Fruit fly (Drosophila melanogaster) whole organism, embryonic: ENCODE measurements around the gene CG42399.

Source experiments
- Antp ChIP-seq: fragments of 200-800 bp; sonication (Bioruptor generic); optimal IDR thresholded peaks from 3 replicates; lab custom pipeline; 2016; ENCODE audit warnings: missing biosample characterization, missing genetic modification characterization
- BEAF-32 ChIP-seq: fragments of 200-800 bp; sonication (Bioruptor generic); optimal IDR thresholded peaks from 3 replicates; lab custom pipeline; 2017; ENCODE audit warnings: missing biosample characterization, missing genetic modification characterization, mild to moderate bottlenecking, moderate library complexity, missing genetic modification reagents
- Bgb ChIP-seq: fragments of 200-800 bp; sonication (Bioruptor generic); IDR thresholded peaks from 2 replicates; pipeline ENCODE4 v1.3.6; 2022; ENCODE audit warnings: missing biosample characterization, missing genetic modification characterization; ENCODE audit not compliant: partially characterized antibody
- CG10654 ChIP-seq: fragments of 200-800 bp; sonication (Bioruptor generic); optimal IDR thresholded peaks from 2 replicates; lab custom pipeline; 2016; ENCODE audit warnings: missing biosample characterization, missing genetic modification characterization
- CG13624 ChIP-seq: fragments of 200-800 bp; sonication (Bioruptor generic); optimal IDR thresholded peaks from 2 replicates; lab custom pipeline; 2016; ENCODE audit warnings: missing biosample characterization, missing genetic modification characterization
- CG14050 ChIP-seq: fragments of 200-800 bp; sonication (Bioruptor generic); IDR thresholded peaks from 3 replicates; pipeline ENCODE4 v1.3.6; 2022; ENCODE audit warnings: missing biosample characterization, missing genetic modification characterization
- CG14710 ChIP-seq: fragments of 200-800 bp; sonication (Bioruptor generic); optimal IDR thresholded peaks from 3 replicates; lab custom pipeline; 2019; ENCODE audit warnings: missing biosample characterization, mild to moderate bottlenecking, missing genetic modification characterization, moderate library complexity
- CG1529 ChIP-seq: fragments of 200-800 bp; sonication (Bioruptor generic); optimal IDR thresholded peaks from 3 replicates; lab custom pipeline; 2018; ENCODE audit warnings: missing biosample characterization, missing genetic modification characterization
- CG17328 ChIP-seq: fragments of 200-800 bp; sonication (Bioruptor generic); IDR thresholded peaks from 2 replicates; pipeline ENCODE4 v1.3.6; 2022; ENCODE audit warnings: missing biosample characterization, missing genetic modification characterization
- CG2120 ChIP-seq: fragments of 200-800 bp; sonication (Bioruptor generic); optimal IDR thresholded peaks from 3 replicates; lab custom pipeline; 2016; ENCODE audit warnings: missing biosample characterization, missing genetic modification characterization
- CG2202 ChIP-seq: fragments of 200-800 bp; sonication (Bioruptor generic); optimal IDR thresholded peaks from 2 replicates; lab custom pipeline; 2018; ENCODE audit warnings: missing biosample characterization, mild to moderate bottlenecking, missing genetic modification characterization
- CG32767 ChIP-seq: fragments of 200-800 bp; sonication (Bioruptor generic); IDR thresholded peaks from 2 replicates; pipeline ENCODE4 v1.3.6; 2022; ENCODE audit warnings: missing biosample characterization, missing genetic modification characterization
- CG4360 ChIP-seq: fragments of 200-800 bp; sonication (Bioruptor generic); IDR thresholded peaks from 2 replicates; pipeline ENCODE4 v1.3.6; 2022; ENCODE audit warnings: missing biosample characterization, missing genetic modification characterization
- CG6175 ChIP-seq: fragments of 200-800 bp; sonication (Bioruptor generic); IDR thresholded peaks from 3 replicates; pipeline ENCODE4 v1.3.6; 2022; ENCODE audit warnings: missing biosample characterization, missing genetic modification characterization
- CG6791 ChIP-seq: fragments of 200-800 bp; sonication (Bioruptor generic); IDR thresholded peaks from 3 replicates; pipeline ENCODE4 v1.3.6; 2022; ENCODE audit warnings: missing biosample characterization, missing genetic modification characterization; ENCODE audit not compliant: partially characterized antibody
- CG7271 ChIP-seq: fragments of 200-800 bp; sonication (Bioruptor generic); optimal IDR thresholded peaks from 2 replicates; lab custom pipeline; 2018; ENCODE audit warnings: missing biosample characterization, mild to moderate bottlenecking, missing genetic modification characterization, moderate library complexity
- CG7357 ChIP-seq: fragments of 200-800 bp; sonication (Bioruptor generic); IDR thresholded peaks from 3 replicates; pipeline ENCODE4 v1.3.6; 2022; ENCODE audit warnings: missing biosample characterization, missing genetic modification characterization
- CG8478 ChIP-seq: fragments of >200 bp; optimal IDR thresholded peaks from 2 replicates; lab custom pipeline; 2018
- CG9215 ChIP-seq: fragments of 200-800 bp; sonication (Bioruptor generic); IDR thresholded peaks from 2 replicates; pipeline ENCODE4 v1.3.6; 2022; ENCODE audit warnings: missing biosample characterization, missing genetic modification characterization
- CG9932 ChIP-seq: fragments of 200-800 bp; sonication (Bioruptor generic); IDR thresholded peaks from 2 replicates; pipeline ENCODE4 v1.3.6; 2022; ENCODE audit warnings: missing biosample characterization, missing genetic modification characterization
- Dref ChIP-seq: fragments of 200-800 bp; sonication (Bioruptor generic); IDR thresholded peaks from 2 replicates; pipeline ENCODE4 v1.3.6; 2022; ENCODE audit warnings: missing biosample characterization, missing genetic modification characterization
- E2f1 ChIP-seq: fragments of 200-800 bp; sonication (Bioruptor generic); IDR thresholded peaks from 2 replicates; pipeline ENCODE4 v1.3.6; 2022; ENCODE audit warnings: missing biosample characterization, missing genetic modification characterization
- Hey ChIP-seq: fragments of 200-800 bp; sonication (Bioruptor generic); optimal IDR thresholded peaks from 3 replicates; lab custom pipeline; 2018; ENCODE audit warnings: missing biosample characterization, mild to moderate bottlenecking, missing genetic modification characterization
- HmgD ChIP-seq: fragments of 200-800 bp; sonication (Bioruptor generic); optimal IDR thresholded peaks from 3 replicates; lab custom pipeline; 2016; ENCODE audit warnings: missing biosample characterization, missing genetic modification characterization
- Hr3 ChIP-seq: fragments of 200-800 bp; sonication (Bioruptor generic); optimal IDR thresholded peaks from 3 replicates; lab custom pipeline; 2016; ENCODE audit warnings: missing biosample characterization, missing genetic modification characterization
- Lhr ChIP-seq: fragments of 200-800 bp; sonication (Bioruptor generic); optimal IDR thresholded peaks from 3 replicates; lab custom pipeline; 2017; ENCODE audit warnings: mild to moderate bottlenecking, missing biosample characterization, missing genetic modification reagents, missing genetic modification characterization
- Pdp1 ChIP-seq, 2 experiments: fragments of 200-800 bp; sonication (Bioruptor generic); optimal IDR thresholded peaks; 3 replicates each; lab custom pipeline; 2016; ENCODE audit warnings: missing biosample characterization in 2 of 2, missing genetic modification characterization in 2 of 2, mild to moderate bottlenecking in 1 of 2, moderate library complexity in 1 of 2
- Vsx1 ChIP-seq: fragments of 200-800 bp; sonication (Bioruptor generic); optimal IDR thresholded peaks from 2 replicates; lab custom pipeline; 2017; ENCODE audit warnings: missing biosample characterization, mild to moderate bottlenecking, missing genetic modification characterization, missing genetic modification reagents
- abd-A ChIP-seq: fragments of 200-800 bp; sonication (Bioruptor generic); optimal IDR thresholded peaks from 3 replicates; lab custom pipeline; 2019; ENCODE audit warnings: missing biosample characterization, mild to moderate bottlenecking, missing genetic modification characterization, moderate library complexity
- ac ChIP-seq: fragments of 200-800 bp; sonication (Bioruptor generic); optimal IDR thresholded peaks from 3 replicates; lab custom pipeline; 2017; ENCODE audit warnings: missing biosample characterization, mild to moderate bottlenecking, missing genetic modification characterization
- al ChIP-seq: fragments of 200-800 bp; sonication (Bioruptor generic); IDR thresholded peaks from 2 replicates; pipeline ENCODE4 v1.3.6; 2022; ENCODE audit warnings: missing biosample characterization, missing genetic modification characterization
- br ChIP-seq: fragments of >200 bp; optimal IDR thresholded peaks from 2 replicates; lab custom pipeline; 2017
- crc ChIP-seq: fragments of 200-800 bp; sonication (Bioruptor generic); optimal IDR thresholded peaks from 2 replicates; lab custom pipeline; 2016; ENCODE audit warnings: missing biosample characterization, missing genetic modification characterization
- crp ChIP-seq, 2 experiments: fragments of 200-800 bp; sonication (Bioruptor generic); optimal IDR thresholded peaks; 2 replicates in 1 of 2; 3 replicates in 1 of 2; lab custom pipeline; 2017; ENCODE audit warnings: missing biosample characterization in 2 of 2, missing genetic modification characterization in 2 of 2, mild to moderate bottlenecking in 1 of 2, moderate library complexity in 1 of 2
- dimm ChIP-seq: fragments of 200-800 bp; sonication (Bioruptor generic); IDR thresholded peaks from 2 replicates; pipeline ENCODE4 v1.3.6; 2022; ENCODE audit warnings: missing biosample characterization, missing genetic modification characterization
- ewg ChIP-seq: fragments of 200-800 bp; sonication (Bioruptor generic); optimal IDR thresholded peaks from 3 replicates; lab custom pipeline; 2017; ENCODE audit warnings: mild to moderate bottlenecking, missing biosample characterization, missing genetic modification reagents, missing genetic modification characterization
- grn ChIP-seq: fragments of 200-800 bp; sonication (Bioruptor generic); optimal IDR thresholded peaks from 3 replicates; lab custom pipeline; 2017; ENCODE audit warnings: missing biosample characterization, missing genetic modification characterization
- ham ChIP-seq: fragments of 200-800 bp; sonication (Bioruptor generic); IDR thresholded peaks from 2 replicates; pipeline ENCODE4 v1.3.6; 2022; ENCODE audit warnings: missing biosample characterization, missing genetic modification characterization
- her ChIP-seq: fragments of 200-800 bp; sonication (Bioruptor generic); optimal IDR thresholded peaks from 2 replicates; lab custom pipeline; 2016; ENCODE audit warnings: missing biosample characterization, missing genetic modification characterization
- lilli ChIP-seq: fragments of 200-800 bp; sonication (Bioruptor generic); optimal IDR thresholded peaks from 3 replicates; lab custom pipeline; 2016; ENCODE audit warnings: missing biosample characterization, missing genetic modification characterization
- nerfin-1 ChIP-seq: fragments of 200-800 bp; sonication (Bioruptor generic); optimal IDR thresholded peaks from 3 replicates; lab custom pipeline; 2019; ENCODE audit warnings: missing biosample characterization, mild to moderate bottlenecking, missing genetic modification characterization, moderate library complexity
- oc ChIP-seq: fragments of 200-800 bp; sonication (Bioruptor generic); optimal IDR thresholded peaks from 2 replicates; lab custom pipeline; 2018; ENCODE audit warnings: missing biosample characterization, mild to moderate bottlenecking, missing genetic modification characterization, moderate library complexity
- pita ChIP-seq: fragments of 200-800 bp; sonication (Bioruptor generic); optimal IDR thresholded peaks from 2 replicates; lab custom pipeline; 2017; ENCODE audit warnings: missing biosample characterization, mild to moderate bottlenecking, missing genetic modification characterization
- sd ChIP-seq: fragments of 200-800 bp; sonication (Bioruptor generic); optimal IDR thresholded peaks from 3 replicates; lab custom pipeline; 2018; ENCODE audit warnings: missing biosample characterization, mild to moderate bottlenecking, missing genetic modification characterization, moderate library complexity
- so ChIP-seq: fragments of 200-800 bp; sonication (Bioruptor generic); IDR thresholded peaks from 3 replicates; pipeline ENCODE4 v1.3.6; 2022; ENCODE audit warnings: missing biosample characterization, missing genetic modification characterization
- ttk ChIP-seq: fragments of 200-800 bp; sonication (Bioruptor generic); IDR thresholded peaks from 2 replicates; pipeline ENCODE4 v2.1.2; 2022; ENCODE audit warnings: missing biosample characterization, missing genetic modification characterization
- vnd ChIP-seq: fragments of 200-800 bp; sonication (Bioruptor generic); IDR thresholded peaks from 3 replicates; pipeline ENCODE4 v1.3.6; 2022; ENCODE audit warnings: missing biosample characterization, missing genetic modification characterization; ENCODE audit not compliant: partially characterized antibody
- wek ChIP-seq: fragments of 200-800 bp; sonication (Bioruptor generic); optimal IDR thresholded peaks from 3 replicates; lab custom pipeline; 2018; ENCODE audit warnings: missing biosample characterization, mild to moderate bottlenecking, missing genetic modification characterization, moderate library complexity
- zen ChIP-seq: fragments of 200-800 bp; sonication (Bioruptor generic); optimal IDR thresholded peaks from 3 replicates; lab custom pipeline; 2018; ENCODE audit warnings: missing biosample characterization, mild to moderate bottlenecking, missing genetic modification characterization, moderate library complexity

CG42399 gene

DNA sequence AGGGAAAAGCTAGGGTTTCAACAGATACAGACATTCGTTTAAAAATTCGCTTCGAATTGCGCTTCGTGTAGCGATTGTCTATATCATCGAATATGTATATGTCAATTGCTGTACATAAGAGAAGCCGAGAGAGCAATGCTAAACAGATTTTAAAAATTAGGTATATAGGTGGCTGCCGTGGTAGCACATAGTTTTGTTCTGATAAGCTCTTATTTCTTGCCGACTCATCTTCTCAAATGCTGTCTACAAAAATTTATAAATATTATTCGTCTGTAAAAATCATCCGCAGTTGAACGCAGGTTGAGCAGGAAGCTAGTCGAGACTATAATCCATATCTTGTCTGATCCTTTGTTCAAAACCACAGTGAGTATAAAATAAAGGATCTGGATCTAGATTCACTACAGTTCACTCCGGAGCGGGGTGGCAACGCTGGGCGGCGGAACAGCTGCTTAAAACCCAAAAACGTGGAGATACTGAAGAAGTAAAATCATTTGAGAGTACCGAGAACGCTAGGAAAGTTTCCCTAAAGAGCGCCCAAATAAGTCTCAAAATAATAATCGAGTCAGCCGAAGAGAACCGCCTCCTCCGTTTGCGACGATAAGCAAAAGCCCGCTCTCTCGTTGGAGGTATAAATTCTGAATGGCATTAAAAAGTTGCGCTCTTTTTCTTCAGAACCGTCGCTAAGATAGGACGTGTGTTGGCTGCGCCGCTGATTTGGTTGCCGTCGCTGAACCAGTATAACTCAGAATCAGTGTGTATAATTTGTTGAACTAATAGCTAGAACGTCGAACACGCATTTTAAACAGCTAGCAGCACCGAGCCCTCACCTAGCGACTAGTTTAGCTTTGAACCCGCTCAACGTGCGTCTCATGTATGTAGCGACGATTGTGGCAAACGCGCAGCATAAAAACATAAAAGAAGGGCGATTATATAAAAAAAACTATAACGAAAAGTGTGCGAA lies 45.3 kb downstream of the CG42399 start (continued):
- TF ChIP-seq vnd (GFP tag; lab: Robert Waterston, UW): no peak
- TF ChIP-seq CG7271 (tag; lab: Kevin White, UChicago): no peak
- no peak for TF ChIP-seq grn (GFP tag; lab: Kevin White, UChicago)
- TF ChIP-seq Dref: no peak
- peak; percentile 69 for TF ChIP-seq CG1529 (GFP tag; lab: Kevin White, UChicago)
- peak; percentile 27 for TF ChIP-seq pita (GFP tag; lab: Kevin White, UChicago)
- TF ChIP-seq CG32767: no peak
- peak; percentile 31 for TF ChIP-seq Vsx1 (GFP tag; lab: Kevin White, UChicago)
- TF ChIP-seq Hr3: no peak
- no peak for TF ChIP-seq CG4360
- peak; percentile 85 for TF ChIP-seq abd-A (tag; lab: Kevin White, UChicago)
- no peak for TF ChIP-seq ac (GFP tag; lab: Kevin White, UChicago)
- TF ChIP-seq CG6791: no peak
- no peak for TF ChIP-seq CG2120 (GFP tag; lab: Kevin White, UChicago)
- peak; percentile 33 for TF ChIP-seq CG13624 (GFP tag; lab: Kevin White, UChicago)
- 0 out of 2 replicates have a peak, but pooled peaks have one; percentile 29 for TF ChIP-seq CG9932 (GFP tag; lab: Robert Waterston, UW)
- TF ChIP-seq crc: no peak
- TF ChIP-seq wek (GFP tag; lab: Kevin White, UChicago): no peak
- TF ChIP-seq Pdp1 (GFP tag; optimal IDR thresholded peaks at IDR 0.05; lab: Kevin White, UChicago): peak in 1 of 2 experiments; percentile 69
- peak; percentile 53; the same call in 1 of the 2 replicates for TF ChIP-seq Bgb (GFP tag; lab: Robert Waterston, UW)
- no peak for TF ChIP-seq HmgD (GFP tag; lab: Kevin White, UChicago)
- TF ChIP-seq BEAF-32 (GFP tag; lab: Kevin White, UChicago): peak; percentile 17
- no peak for TF ChIP-seq CG10654 (GFP tag; lab: Kevin White, UChicago)
- TF ChIP-seq CG8478 (lab: Kevin White, UChicago): no peak
- no peak for TF ChIP-seq br (lab: Kevin White, UChicago)
- TF ChIP-seq dimm (GFP tag; lab: Robert Waterston, UW): no peak
- no peak for TF ChIP-seq ham
- TF ChIP-seq oc (tag; lab: Kevin White, UChicago): no peak
- TF ChIP-seq nerfin-1: peak; percentile 2
- no peak for TF ChIP-seq ewg
- no peak for TF ChIP-seq E2f1
- no peak for TF ChIP-seq Lhr (GFP tag; lab: Kevin White, UChicago)
- TF ChIP-seq crp (GFP tag; optimal IDR thresholded peaks at IDR 0.05; lab: Kevin White, UChicago): peak; percentile 48 to 92
- TF ChIP-seq CG7357: no peak
- TF ChIP-seq her: peak; percentile 24
- no peak for TF ChIP-seq CG17328 (GFP tag; lab: Robert Waterston, UW)
- no peak for TF ChIP-seq CG9215 (GFP tag; lab: Robert Waterston, UW)
- TF ChIP-seq CG14050 (GFP tag; lab: Robert Waterston, UW): no peak
- peak; percentile 24; the same call in 1 of the 3 replicates for TF ChIP-seq CG6175
- TF ChIP-seq zen (tag; lab: Kevin White, UChicago): no peak
- TF ChIP-seq CG14710 (tag; lab: Kevin White, UChicago): peak; percentile 16
- no peak for TF ChIP-seq CG2202 (tag; lab: Kevin White, UChicago)
- peak; percentile 29 for TF ChIP-seq lilli (GFP tag; lab: Kevin White, UChicago)
- TF ChIP-seq Antp (GFP tag; lab: Kevin White, UChicago): no peak
- no peak for TF ChIP-seq Hey (tag; lab: Kevin White, UChicago)
- 0 out of 3 replicates have a peak, but pooled peaks have one; percentile 36 for TF ChIP-seq so (GFP tag; lab: Robert Waterston, UW)
- TF ChIP-seq ttk: no peak
- no peak for TF ChIP-seq sd
- TF ChIP-seq al (GFP tag; lab: Robert Waterston, UW): no peak
